Fruit fly (Drosophila melanogaster) whole organism: Measurements from ENCODE around the gene Sh.

Source experiments
- EcR ChIP-seq, 2 experiments: fragments of >200 bp; optimal IDR thresholded peaks; 2 replicates each; lab custom pipeline; 2017; ENCODE audit warnings: missing biosample characterization in 2 of 2, missing genetic modification characterization in 2 of 2, missing genetic modification reagents in 2 of 2
- pan ChIP-seq: fragments of >200 bp; optimal IDR thresholded peaks from 2 replicates; lab custom pipeline; 2017
- psq ChIP-seq: fragments of >200 bp; optimal IDR thresholded peaks from 2 replicates; lab custom pipeline; 2017
- usp ChIP-seq: fragments of >200 bp; optimal IDR thresholded peaks from 2 replicates; lab custom pipeline; 2017; ENCODE audit warnings: missing biosample characterization, missing genetic modification characterization, mixed read lengths

DNA sequence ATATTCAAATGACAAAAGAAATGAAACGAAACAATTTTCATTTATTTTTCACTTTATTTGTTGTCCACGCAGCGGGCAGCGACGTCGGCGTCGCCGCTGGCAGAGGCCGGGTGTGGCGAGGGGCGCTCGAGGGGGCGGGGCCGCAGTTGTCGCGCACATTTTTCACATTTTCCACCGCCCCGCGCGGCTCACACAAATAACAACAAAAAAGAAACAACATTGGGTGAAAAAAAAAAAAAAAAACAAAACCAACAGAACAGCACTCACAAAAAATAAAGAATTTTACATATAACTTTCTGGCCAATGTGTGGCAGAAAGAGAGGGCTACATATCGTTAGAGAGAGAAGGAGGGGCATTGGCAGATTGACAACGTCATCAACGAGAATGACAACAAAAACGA lies 48.4 kb downstream of the Sh start:
- TF ChIP-seq pan (lab: Kevin White, UChicago), result no peak
- no peak for TF ChIP-seq EcR (GFP tag; optimal IDR thresholded peaks at IDR 0.05; lab: Kevin White, UChicago)
- TF ChIP-seq psq, result no peak
- TF ChIP-seq usp (GFP tag; lab: Kevin White, UChicago), result no peak
